Worm (Caenorhabditis elegans): ENCODE results near the gene fem-2.

ce11 chrIII:657241-657640 lies 22.8 kb upstream of the fem-2 start:
- TF ChIP-seq ztf-29 (GFP tag; IDR thresholded peaks at IDR 0.05), result no peak
- no peak for TF ChIP-seq flt-1 (GFP tag; IDR thresholded peaks at IDR 0.05)
- TF ChIP-seq cog-1 (tag; optimal IDR thresholded peaks at IDR 0.05), result no peak
- no peak for TF ChIP-seq med-1 (GFP tag; optimal IDR thresholded peaks at IDR 0.05; ENCODE audit: insufficient read depth)
- TF ChIP-seq ztf-23 (GFP tag; IDR thresholded peaks at IDR 0.05), result no peak
- no peak for TF ChIP-seq tab-1 (GFP tag; IDR thresholded peaks at IDR 0.05)
- no peak for TF ChIP-seq klf-2 (GFP tag; conservative IDR thresholded peaks at IDR 0.05)
